Fruit fly (Drosophila melanogaster): ENCODE measurements around the gene Ets21C.
A peak's percentile ranks its signal among the peaks of the same experiment; 100 is the strongest.

The Ets21C gene

dm6 chr2L:568030-568429, 15.3 kb upstream of the Ets21C start, which contains the start of the genes Nle and Sf3b1 (continued):
- TF ChIP-seq da (GFP tag; optimal IDR thresholded peaks at IDR 0.05) (no peak), run (tag; optimal IDR thresholded peaks at IDR 0.05) (no peak), nerfin-1 (tag; optimal IDR thresholded peaks at IDR 0.05) (peak; percentile 71), CG17802 (tag; optimal IDR thresholded peaks at IDR 0.05) (no peak), CG15601 (tag; optimal IDR thresholded peaks at IDR 0.05) (no peak), bbx (GFP tag; IDR thresholded peaks at IDR 0.05; ENCODE audit: partially characterized antibody) (peak; percentile 84), Deaf1 (tag; optimal IDR thresholded peaks at IDR 0.05) (no peak), CG6175 (GFP tag; IDR thresholded peaks at IDR 0.05) (no peak), emc (GFP tag; optimal IDR thresholded peaks at IDR 0.05) (no peak), CG2202 (tag; optimal IDR thresholded peaks at IDR 0.05) (peak; percentile 8), hth (optimal IDR thresholded peaks at IDR 0.05) (no peak), CG17912 (GFP tag; optimal IDR thresholded peaks at IDR 0.05) (peak; percentile 50), CG34422 (GFP tag; IDR thresholded peaks at IDR 0.05) (peak; percentile 67), CG4424 (GFP tag; optimal IDR thresholded peaks at IDR 0.05) (peak; percentile 54), CG3838 (GFP tag; optimal IDR thresholded peaks at IDR 0.05) (no peak), gce (GFP tag; IDR thresholded peaks at IDR 0.05) (no peak), CG10147 (GFP tag; optimal IDR thresholded peaks at IDR 0.05) (no peak), Bgb (GFP tag; IDR thresholded peaks at IDR 0.05; ENCODE audit: partially characterized antibody) (peak; percentile 89), CG14710 (tag; optimal IDR thresholded peaks at IDR 0.05) (peak; percentile 87), CG9609 (GFP tag; optimal IDR thresholded peaks at IDR 0.05) (peak; percentile 17), kay (GFP tag; optimal IDR thresholded peaks at IDR 0.05) (no peak), Gsc (GFP tag; IDR thresholded peaks at IDR 0.05) (no peak), CG17359 (tag; optimal IDR thresholded peaks at IDR 0.05) (peak; percentile 39)

- TF ChIP-seq Rfx (GFP tag; IDR thresholded peaks at IDR 0.05): peak; percentile 55
- no peak for TF ChIP-seq pum (GFP tag; optimal IDR thresholded peaks at IDR 0.05)
- peak; percentile 95 for TF ChIP-seq E2f2 (GFP tag; IDR thresholded peaks at IDR 0.05)
- TF ChIP-seq MESR4 (GFP tag; optimal IDR thresholded peaks at IDR 0.05): peak; percentile 59
- no peak for TF ChIP-seq oc (tag; optimal IDR thresholded peaks at IDR 0.05)
- peak; percentile 54 for TF ChIP-seq HmgZ (tag; optimal IDR thresholded peaks at IDR 0.05)
- peak; percentile 88 for TF ChIP-seq Med (GFP tag)
- TF ChIP-seq Lhr (GFP tag; optimal IDR thresholded peaks at IDR 0.05): no peak
- no peak for TF ChIP-seq CG32767 (GFP tag; IDR thresholded peaks at IDR 0.05)
- TF ChIP-seq Bgb (GFP tag; IDR thresholded peaks at IDR 0.05; ENCODE audit: partially characterized antibody): peak; percentile 87
- TF ChIP-seq CG14710 (tag; optimal IDR thresholded peaks at IDR 0.05): peak; percentile 8
- peak; percentile 62; the same call in 2 of the 3 replicates for TF ChIP-seq row (GFP tag; IDR thresholded peaks at IDR 0.05)
- peak; percentile 74 for TF ChIP-seq amos (GFP tag; IDR thresholded peaks at IDR 0.05; ENCODE audit: partially characterized antibody)
- peak; percentile 15 for TF ChIP-seq HLH54F (GFP tag; optimal IDR thresholded peaks at IDR 0.05)
- TF ChIP-seq gfzf (GFP tag; optimal IDR thresholded peaks at IDR 0.05): peak; percentile 22
- no peak for TF ChIP-seq bsh (GFP tag; optimal IDR thresholded peaks at IDR 0.05)
- peak; percentile 47; the same call in 1 of the 3 replicates for TF ChIP-seq knrl (GFP tag; IDR thresholded peaks at IDR 0.05; ENCODE audit: partially characterized antibody)
- TF ChIP-seq Atf6 (GFP tag; IDR thresholded peaks at IDR 0.05): 0 out of 2 replicates have a peak, but pooled peaks have one; percentile 11
- TF ChIP-seq bbx (GFP tag; IDR thresholded peaks at IDR 0.05; ENCODE audit: partially characterized antibody): peak; percentile 79
- no peak for TF ChIP-seq sens-2 (GFP tag; IDR thresholded peaks at IDR 0.05)
- TF ChIP-seq CG15514 (GFP tag; optimal IDR thresholded peaks at IDR 0.05): peak; percentile 74
- TF ChIP-seq gsb (GFP tag; IDR thresholded peaks at IDR 0.05): no peak
- peak; percentile 18; the same call in 1 of the 2 replicates for TF ChIP-seq Xrp1 (GFP tag; IDR thresholded peaks at IDR 0.05)
- peak; percentile 85 for TF ChIP-seq ato (GFP tag; IDR thresholded peaks at IDR 0.05; ENCODE audit: partially characterized antibody)
- TF ChIP-seq hbn (GFP tag; IDR thresholded peaks at IDR 0.05; ENCODE audit: partially characterized antibody): peak; percentile 56
- TF ChIP-seq slou (GFP tag; optimal IDR thresholded peaks at IDR 0.05): no peak
- peak; percentile 66 for TF ChIP-seq BEAF-32 (GFP tag; optimal IDR thresholded peaks at IDR 0.05)
- TF ChIP-seq E2f1 (GFP tag; IDR thresholded peaks at IDR 0.05): no peak
These were observed 11.2 kb upstream of the Ets21C start, which contains the start of the genes uncNacbeta and CG2794 for dm6 chr2L:563769-564550. Gene uncNacbeta (minus strand): TSS chr2L:563819. Gene CG2794 (plus strand): TSS chr2L:564163.

All from whole organism, embryonic.